Worm (Caenorhabditis elegans): ENCODE data around the gene oig-3.

- TF ChIP-seq unc-62 (GFP tag; optimal IDR thresholded peaks at IDR 0.05), result peak; percentile 83
- peak; percentile 99 for TF ChIP-seq unc-55 (GFP tag; optimal IDR thresholded peaks at IDR 0.05)
- peak; percentile 65 for TF ChIP-seq dmd-4 (tag; optimal IDR thresholded peaks at IDR 0.05)
- peak; percentile 92 for TF ChIP-seq nhr-10 (tag; optimal IDR thresholded peaks at IDR 0.05)
- peak; percentile 75 for TF ChIP-seq nhr-237 (tag; optimal IDR thresholded peaks at IDR 0.05)
- TF ChIP-seq R02D3.7 (tag; optimal IDR thresholded peaks at IDR 0.05), result peak; percentile 81
- peak; percentile 89 for TF ChIP-seq blmp-1 (tag; optimal IDR thresholded peaks at IDR 0.05; ENCODE audit: insufficient read depth)
These were observed 43.9 kb upstream of the oig-3 start, which contains the start of gene C47E8.4 for ce11 chrV:14685435-14686058.
